In the genomic region with DNA sequence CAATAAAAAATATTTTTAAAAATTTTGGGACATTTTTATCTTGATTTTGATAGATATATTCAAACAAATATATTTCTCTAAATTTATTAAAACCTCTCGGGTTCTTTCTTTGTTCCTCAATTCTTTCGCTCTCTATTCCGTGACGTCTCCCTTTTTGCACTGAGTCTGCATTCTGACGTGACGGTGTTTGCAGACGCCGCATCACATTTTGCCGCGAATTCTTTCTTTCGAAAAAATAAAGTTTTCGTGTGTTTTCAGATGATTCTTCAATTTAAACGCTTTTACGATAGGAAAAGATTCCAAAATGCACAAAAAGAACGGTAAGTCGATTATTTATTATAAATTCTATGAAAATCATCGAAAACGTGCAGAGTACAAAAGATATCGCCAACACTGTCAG, we compare ENCODE assay signal across 4 worm cellular contexts.
TF ChIP-seq lines count a peak whose summit lies in the region.

No protein-coding gene starts in this region.

TF ChIP-seq in whole organism, L2 larva, 48 proteins besides CTCF, POLR2A, EP300 and RAD21:
- TF ChIP-seq sma-9 (GFP tag; optimal IDR thresholded peaks at IDR 0.05; lab: Kevin White, UChicago), result no peak
- no peak for TF ChIP-seq sma-9 (tag; optimal IDR thresholded peaks at IDR 0.05; lab: Kevin White, UChicago)
- TF ChIP-seq gmeb-1 (tag; optimal IDR thresholded peaks at IDR 0.05; lab: Kevin White, UChicago), result peak; percentile 73
- TF ChIP-seq C34F6.9 (tag; optimal IDR thresholded peaks at IDR 0.05; lab: Kevin White, UChicago), result peak; percentile 43
- TF ChIP-seq ceh-16 (tag; optimal IDR thresholded peaks at IDR 0.05; lab: Kevin White, UChicago), result no peak
- TF ChIP-seq nhr-25 (tag; optimal IDR thresholded peaks at IDR 0.05; lab: Kevin White, UChicago), result peak; percentile 27
- peak; percentile 53 for TF ChIP-seq sem-4 (tag; optimal IDR thresholded peaks at IDR 0.05; lab: Kevin White, UChicago)
- TF ChIP-seq crh-2 (tag; optimal IDR thresholded peaks at IDR 0.05; lab: Kevin White, UChicago), result peak; percentile 31
- peak; percentile 46 for TF ChIP-seq lin-13 (GFP tag; optimal IDR thresholded peaks at IDR 0.05; lab: Kevin White, UChicago)
- TF ChIP-seq peb-1 (tag; optimal IDR thresholded peaks at IDR 0.05; lab: Kevin White, UChicago), result no peak
- peak; percentile 56 for TF ChIP-seq unc-55 (GFP tag; optimal IDR thresholded peaks at IDR 0.05; lab: Kevin White, UChicago)
- TF ChIP-seq sma-3 (GFP tag; optimal IDR thresholded peaks at IDR 0.05; lab: Kevin White, UChicago), result peak; percentile 25
- TF ChIP-seq F13H6.1 (tag; optimal IDR thresholded peaks at IDR 0.05; lab: Kevin White, UChicago), result peak; percentile 48
- TF ChIP-seq lsy-2 (tag; optimal IDR thresholded peaks at IDR 0.05; lab: Kevin White, UChicago), result peak in 1 of 2 experiments; percentile 67

TF ChIP-seq in whole organism, L4 larva, 104 proteins besides CTCF, POLR2A, EP300 and RAD21:
- TF ChIP-seq hif-1 (tag; optimal IDR thresholded peaks at IDR 0.05; lab: Kevin White, UChicago), result peak in 1 of 2 experiments; percentile 3
- TF ChIP-seq lsy-2 (tag; optimal IDR thresholded peaks at IDR 0.05; lab: Kevin White, UChicago), result peak in 1 of 2 experiments; percentile 53
- TF ChIP-seq dpl-1 (GFP tag; optimal IDR thresholded peaks at IDR 0.05; lab: Kevin White, UChicago), result peak; percentile 86
- TF ChIP-seq mep-1 (tag; optimal IDR thresholded peaks at IDR 0.05; lab: Kevin White, UChicago), result peak; percentile 29
- peak; percentile 8 for TF ChIP-seq rbr-2 (tag; optimal IDR thresholded peaks at IDR 0.05; lab: Kevin White, UChicago)
- TF ChIP-seq dve-1 (tag; optimal IDR thresholded peaks at IDR 0.05; lab: Kevin White, UChicago; ENCODE audit: insufficient read depth), result peak; percentile 17
- TF ChIP-seq F44E2.7 (GFP tag; IDR thresholded peaks at IDR 0.05; lab: Robert Waterston, UW), result no peak
- TF ChIP-seq unc-62 (GFP tag; optimal IDR thresholded peaks at IDR 0.05 in 1 of 2; lab: Kevin White, UChicago), result no peak
- TF ChIP-seq unc-62 (tag; optimal IDR thresholded peaks at IDR 0.05; lab: Kevin White, UChicago), result no peak
- TF ChIP-seq set-16 (GFP tag; IDR thresholded peaks at IDR 0.05; lab: Robert Waterston, UW), result no peak
- peak; percentile 69 for TF ChIP-seq hmg-1.1 (GFP tag; IDR thresholded peaks at IDR 0.05; lab: Robert Waterston, UW)
- peak; percentile 65 for TF ChIP-seq lin-38 (GFP tag; IDR thresholded peaks at IDR 0.05; lab: Robert Waterston, UW)
- TF ChIP-seq vab-7 (GFP tag; IDR thresholded peaks at IDR 0.05; lab: Robert Waterston, UW), result 0 out of 2 replicates have a peak, but pooled peaks have one; percentile 8
- 0 out of 2 replicates have a peak, but pooled peaks have one; percentile 23 for TF ChIP-seq T26A8.4 (GFP tag; IDR thresholded peaks at IDR 0.05; lab: Robert Waterston, UW)
- no peak for TF ChIP-seq mes-2 (tag; optimal IDR thresholded peaks at IDR 0.05; lab: Kevin White, UChicago; ENCODE audit: poor library complexity, severe bottlenecking)

TF ChIP-seq in whole organism, late embryonic, 69 proteins besides CTCF, POLR2A, EP300 and RAD21:
- no peak for TF ChIP-seq nhr-232 (tag; optimal IDR thresholded peaks at IDR 0.05; lab: Kevin White, UChicago)
- TF ChIP-seq K09A11.1 (tag; optimal IDR thresholded peaks at IDR 0.05; lab: Kevin White, UChicago; ENCODE audit: insufficient read depth), result no peak
- TF ChIP-seq ceh-22 (tag; optimal IDR thresholded peaks at IDR 0.05; lab: Kevin White, UChicago), result no peak
- no peak for TF ChIP-seq unc-86 (tag; optimal IDR thresholded peaks at IDR 0.05; lab: Kevin White, UChicago)
- no peak for TF ChIP-seq rnt-1 (tag; optimal IDR thresholded peaks at IDR 0.05; lab: Kevin White, UChicago)
- TF ChIP-seq ceh-31 (tag; optimal IDR thresholded peaks at IDR 0.05; lab: Kevin White, UChicago), result peak; percentile 41
- TF ChIP-seq sox-4 (tag; optimal IDR thresholded peaks at IDR 0.05; lab: Kevin White, UChicago), result no peak
- no peak for TF ChIP-seq sox-2 (GFP tag; IDR thresholded peaks at IDR 0.05; lab: Robert Waterston, UW)
- peak; percentile 8 for TF ChIP-seq nfya-1 (tag; optimal IDR thresholded peaks at IDR 0.05; lab: Kevin White, UChicago)
- peak; percentile 11 for TF ChIP-seq pax-1 (tag; optimal IDR thresholded peaks at IDR 0.05; lab: Kevin White, UChicago)
- no peak for TF ChIP-seq pha-4 (tag; optimal IDR thresholded peaks at IDR 0.05; lab: Kevin White, UChicago)
- no peak for TF ChIP-seq hlh-15 (tag; optimal IDR thresholded peaks at IDR 0.05; lab: Kevin White, UChicago)
- TF ChIP-seq elt-4 (tag; optimal IDR thresholded peaks at IDR 0.05; lab: Kevin White, UChicago), result no peak
- TF ChIP-seq eyg-1 (tag; optimal IDR thresholded peaks at IDR 0.05; lab: Kevin White, UChicago), result no peak
- peak; percentile 21 for TF ChIP-seq elt-2 (tag; optimal IDR thresholded peaks at IDR 0.05; lab: Kevin White, UChicago)
- TF ChIP-seq dmd-4 (tag; optimal IDR thresholded peaks at IDR 0.05; lab: Kevin White, UChicago; ENCODE audit: borderline replicate concordance), result no peak
- TF ChIP-seq C38D4.7 (GFP tag; optimal IDR thresholded peaks at IDR 0.05; lab: Kevin White, UChicago), result no peak

TF ChIP-seq in whole organism, mixed stage, embryonic, 35 proteins besides CTCF, POLR2A, EP300 and RAD21:
- peak; percentile 28 for TF ChIP-seq ces-1 (GFP tag; optimal IDR thresholded peaks at IDR 0.05; lab: Kevin White, UChicago)
- no peak for TF ChIP-seq mls-2 (tag; optimal IDR thresholded peaks at IDR 0.05; lab: Kevin White, UChicago)
- no peak for TF ChIP-seq nhr-2 (tag; optimal IDR thresholded peaks at IDR 0.05; lab: Kevin White, UChicago)
- no peak for TF ChIP-seq ztf-11 (tag; optimal IDR thresholded peaks at IDR 0.05; lab: Kevin White, UChicago)
- no peak for TF ChIP-seq unc-62 (GFP tag; optimal IDR thresholded peaks at IDR 0.05; lab: Kevin White, UChicago)
- no peak for TF ChIP-seq unc-39 (tag; optimal IDR thresholded peaks at IDR 0.05; lab: Kevin White, UChicago)
- TF ChIP-seq flh-1 (GFP tag; optimal IDR thresholded peaks at IDR 0.05; lab: Kevin White, UChicago), result no peak
- TF ChIP-seq nhr-28 (tag; optimal IDR thresholded peaks at IDR 0.05; lab: Kevin White, UChicago), result no peak
- no peak for TF ChIP-seq cnd-1 (tag; optimal IDR thresholded peaks at IDR 0.05; lab: Kevin White, UChicago)
- no peak for TF ChIP-seq ham-2 (GFP tag; optimal IDR thresholded peaks at IDR 0.05; lab: Kevin White, UChicago)
- TF ChIP-seq nhr-237 (tag; optimal IDR thresholded peaks at IDR 0.05; lab: Kevin White, UChicago), result peak; percentile 6
- no peak for TF ChIP-seq ceh-39 (tag; optimal IDR thresholded peaks at IDR 0.05; lab: Kevin White, UChicago)
- TF ChIP-seq drap-1 (GFP tag; optimal IDR thresholded peaks at IDR 0.05; lab: Kevin White, UChicago), result no peak
- no peak for TF ChIP-seq pha-4 (tag; optimal IDR thresholded peaks at IDR 0.05; lab: Kevin White, UChicago)
- TF ChIP-seq unc-120 (tag; optimal IDR thresholded peaks at IDR 0.05; lab: Kevin White, UChicago; ENCODE audit: poor library complexity, severe bottlenecking), result peak; percentile 17
- TF ChIP-seq blmp-1 (tag; optimal IDR thresholded peaks at IDR 0.05; lab: Kevin White, UChicago), result no peak
- no peak for TF ChIP-seq elt-1 (tag; optimal IDR thresholded peaks at IDR 0.05; lab: Kevin White, UChicago; ENCODE audit: borderline replicate concordance, insufficient read depth)
- TF ChIP-seq elt-3 (tag; optimal IDR thresholded peaks at IDR 0.05; lab: Kevin White, UChicago), result no peak
- TF ChIP-seq hlh-1 (tag; optimal IDR thresholded peaks at IDR 0.05; lab: Kevin White, UChicago), result no peak
- TF ChIP-seq ceh-83 (GFP tag; optimal IDR thresholded peaks at IDR 0.05; lab: Kevin White, UChicago), result no peak
- peak; percentile 65 for TF ChIP-seq mep-1 (tag; optimal IDR thresholded peaks at IDR 0.05; lab: Kevin White, UChicago)
- no peak for TF ChIP-seq nhr-76 (tag; optimal IDR thresholded peaks at IDR 0.05; lab: Kevin White, UChicago)
- TF ChIP-seq tbx-8 (GFP tag; optimal IDR thresholded peaks at IDR 0.05; lab: Kevin White, UChicago), result no peak
- TF ChIP-seq ceh-43 (GFP tag; optimal IDR thresholded peaks at IDR 0.05; lab: Kevin White, UChicago), result no peak
- no peak for TF ChIP-seq bed-3 (GFP tag; optimal IDR thresholded peaks at IDR 0.05; lab: Kevin White, UChicago)
- no peak for TF ChIP-seq sem-2 (GFP tag; optimal IDR thresholded peaks at IDR 0.05; lab: Kevin White, UChicago)
- TF ChIP-seq zip-8 (tag; optimal IDR thresholded peaks at IDR 0.05; lab: Kevin White, UChicago), result no peak
- TF ChIP-seq sptf-1 (tag; optimal IDR thresholded peaks at IDR 0.05; lab: Kevin White, UChicago), result peak; percentile 60
- TF ChIP-seq M03D4.4 (tag; optimal IDR thresholded peaks at IDR 0.05; lab: Kevin White, UChicago), result no peak
- peak; percentile 35 for TF ChIP-seq lin-13 (tag; optimal IDR thresholded peaks at IDR 0.05; lab: Kevin White, UChicago)
- TF ChIP-seq snpc-4 (tag; optimal IDR thresholded peaks at IDR 0.05; lab: Kevin White, UChicago), result no peak
- TF ChIP-seq mab-5 (tag; optimal IDR thresholded peaks at IDR 0.05; lab: Kevin White, UChicago), result no peak
- no peak for TF ChIP-seq lsy-2 (tag; optimal IDR thresholded peaks at IDR 0.05; lab: Kevin White, UChicago)
